Fruit fly (Drosophila melanogaster) Kc167 (cell line): Measurements from ENCODE around the gene CG13996.

Source experiments
- Sin3A ChIP-seq: fragments of >200 bp; optimal IDR thresholded peaks from 2 replicates; lab custom pipeline; 2018; ENCODE audit warnings: missing external identifiers
- insv ChIP-seq: fragments of >200 bp; optimal IDR thresholded peaks from 3 replicates; lab custom pipeline; 2018; ENCODE audit warnings: missing external identifiers
- psq ChIP-seq: fragments of >200 bp; optimal IDR thresholded peaks from 2 replicates; lab custom pipeline; 2017; ENCODE audit warnings: missing external identifiers

dm6 chr2L:6048542-6048941 lies 27.9 kb downstream of the CG13996 start, which contains the start of the genes CG34179 and slmo:
- no peak for TF ChIP-seq insv (lab: Kevin White, UChicago)
- no peak for TF ChIP-seq psq
- no peak for TF ChIP-seq Sin3A (lab: Kevin White, UChicago)
